Fruit fly (Drosophila melanogaster) Kc167 (cell line): ENCODE results near the gene rst.

Experiments
- h ChIP-seq: fragments of >200 bp; optimal IDR thresholded peaks from 3 replicates; lab custom pipeline; 2018; ENCODE audit warnings: missing external identifiers
- psq ChIP-seq: fragments of >200 bp; optimal IDR thresholded peaks from 2 replicates; lab custom pipeline; 2017; ENCODE audit warnings: missing external identifiers

dm6 chrX:2943086-2943485 is 30.5 kb downstream of the rst start, which contains the start of gene CG14422:
- TF ChIP-seq psq (no peak), h (no peak)
